Fruit fly (Drosophila melanogaster) whole organism, embryonic: ENCODE measurements around the gene Trim9.

ENCODE experiments used
- Ada2b ChIP-seq: fragments of 200-800 bp; sonication (Bioruptor generic); IDR thresholded peaks from 2 replicates; pipeline ENCODE4 v1.3.6; 2022; ENCODE audit warnings: missing biosample characterization, missing genetic modification characterization
- Antp ChIP-seq: fragments of 200-800 bp; sonication (Bioruptor generic); optimal IDR thresholded peaks from 3 replicates; lab custom pipeline; 2016; ENCODE audit warnings: missing biosample characterization, missing genetic modification characterization
- CG10543 ChIP-seq: fragments of 200-800 bp; sonication (Bioruptor generic); optimal IDR thresholded peaks from 3 replicates; lab custom pipeline; 2017; ENCODE audit warnings: missing biosample characterization, mild to moderate bottlenecking, missing genetic modification characterization, moderate library complexity
- CG11093 ChIP-seq: fragments of 200-800 bp; sonication (Bioruptor generic); IDR thresholded peaks from 3 replicates; pipeline ENCODE4 v1.3.6; 2022; ENCODE audit warnings: missing biosample characterization, missing genetic modification characterization
- CG11504 ChIP-seq: fragments of 200-800 bp; sonication (Bioruptor generic); optimal IDR thresholded peaks from 3 replicates; lab custom pipeline; 2019; ENCODE audit warnings: missing biosample characterization, mild to moderate bottlenecking, missing genetic modification characterization, moderate library complexity
- CG12071 ChIP-seq: fragments of 200-800 bp; sonication (Bioruptor generic); optimal IDR thresholded peaks from 3 replicates; lab custom pipeline; 2018; ENCODE audit warnings: missing biosample characterization, mild to moderate bottlenecking, missing genetic modification characterization
- CG12391 ChIP-seq: fragments of 200-800 bp; sonication (Bioruptor generic); optimal IDR thresholded peaks from 3 replicates; lab custom pipeline; 2018; ENCODE audit warnings: missing biosample characterization, mild to moderate bottlenecking, missing genetic modification characterization, moderate library complexity
- CG13287 ChIP-seq: fragments of 200-800 bp; sonication (Bioruptor generic); IDR thresholded peaks from 2 replicates; pipeline ENCODE4 v1.3.6; 2022; ENCODE audit warnings: missing biosample characterization, missing genetic modification characterization; ENCODE audit not compliant: partially characterized antibody
- CG15601 ChIP-seq: fragments of 200-800 bp; sonication (Bioruptor generic); optimal IDR thresholded peaks from 3 replicates; lab custom pipeline; 2019; ENCODE audit warnings: missing biosample characterization, mild to moderate bottlenecking, missing genetic modification characterization, moderate library complexity
- CG16813 ChIP-seq: fragments of 200-800 bp; sonication (Bioruptor generic); IDR thresholded peaks from 3 replicates; pipeline ENCODE4 v1.3.6; 2022; ENCODE audit warnings: missing biosample characterization, missing genetic modification characterization; ENCODE audit not compliant: partially characterized antibody
- CG17361 ChIP-seq: fragments of 200-800 bp; sonication (Bioruptor generic); IDR thresholded peaks from 3 replicates; pipeline ENCODE4 v1.3.6; 2022; ENCODE audit warnings: missing biosample characterization, missing genetic modification characterization
- CG17612 ChIP-seq: fragments of 200-800 bp; sonication (Bioruptor generic); IDR thresholded peaks from 2 replicates; pipeline ENCODE4 v1.3.6; 2022; ENCODE audit warnings: missing biosample characterization, missing genetic modification characterization
- CG2116 ChIP-seq: fragments of 200-800 bp; sonication (Bioruptor generic); optimal IDR thresholded peaks from 3 replicates; lab custom pipeline; 2018; ENCODE audit warnings: missing biosample characterization, mild to moderate bottlenecking, missing genetic modification characterization
- CG2889 ChIP-seq: fragments of 200-800 bp; sonication (Bioruptor generic); IDR thresholded peaks from 3 replicates; pipeline ENCODE4 v1.3.6; 2022; ENCODE audit warnings: missing biosample characterization, missing genetic modification characterization
- CG34224 ChIP-seq: fragments of 200-800 bp; sonication (Bioruptor generic); IDR thresholded peaks from 3 replicates; pipeline ENCODE4 v1.3.6; 2022; ENCODE audit warnings: missing biosample characterization, missing genetic modification characterization; ENCODE audit not compliant: partially characterized antibody
- CG6175 ChIP-seq: fragments of 200-800 bp; sonication (Bioruptor generic); IDR thresholded peaks from 3 replicates; pipeline ENCODE4 v1.3.6; 2022; ENCODE audit warnings: missing biosample characterization, missing genetic modification characterization
- CG6765 ChIP-seq: fragments of 200-800 bp; sonication (Bioruptor generic); optimal IDR thresholded peaks from 3 replicates; lab custom pipeline; 2017; ENCODE audit warnings: missing biosample characterization, mild to moderate bottlenecking, missing genetic modification characterization
- CG6791 ChIP-seq: fragments of 200-800 bp; sonication (Bioruptor generic); IDR thresholded peaks from 3 replicates; pipeline ENCODE4 v1.3.6; 2022; ENCODE audit warnings: missing biosample characterization, missing genetic modification characterization; ENCODE audit not compliant: partially characterized antibody
- CG8089 ChIP-seq: fragments of 200-800 bp; sonication (Bioruptor generic); optimal IDR thresholded peaks from 3 replicates; lab custom pipeline; 2016; ENCODE audit warnings: missing biosample characterization, missing genetic modification characterization
- CHES-1-like ChIP-seq: fragments of 200-800 bp; sonication (Bioruptor generic); optimal IDR thresholded peaks from 2 replicates; lab custom pipeline; 2016; ENCODE audit warnings: missing biosample characterization, missing genetic modification characterization
- Dip2 ChIP-seq: fragments of 200-800 bp; sonication (Bioruptor generic); IDR thresholded peaks from 2 replicates; pipeline ENCODE4 v1.3.6; 2022; ENCODE audit warnings: missing biosample characterization, missing genetic modification characterization
- Doc2 ChIP-seq: fragments of 200-800 bp; sonication (Bioruptor generic); IDR thresholded peaks from 2 replicates; pipeline ENCODE4 v1.3.6; 2022; ENCODE audit warnings: missing biosample characterization, missing genetic modification characterization
- Fer2 ChIP-seq: fragments of 200-800 bp; sonication (Bioruptor generic); optimal IDR thresholded peaks from 2 replicates; lab custom pipeline; 2018; ENCODE audit warnings: missing biosample characterization, mild to moderate bottlenecking, missing genetic modification characterization, moderate library complexity
- Lhr ChIP-seq: fragments of 200-800 bp; sonication (Bioruptor generic); optimal IDR thresholded peaks from 3 replicates; lab custom pipeline; 2017; ENCODE audit warnings: mild to moderate bottlenecking, missing biosample characterization, missing genetic modification reagents, missing genetic modification characterization
- Poxn ChIP-seq: fragments of 200-800 bp; sonication (Bioruptor generic); IDR thresholded peaks from 2 replicates; pipeline ENCODE4 v1.3.6; 2022; ENCODE audit warnings: missing biosample characterization, missing genetic modification characterization
- Ssrp ChIP-seq: fragments of 200-800 bp; sonication (Bioruptor generic); optimal IDR thresholded peaks from 2 replicates; lab custom pipeline; 2018; ENCODE audit warnings: missing biosample characterization, mild to moderate bottlenecking, missing genetic modification characterization, moderate library complexity
- ab ChIP-seq: fragments of 200-800 bp; sonication (Bioruptor generic); optimal IDR thresholded peaks from 2 replicates; lab custom pipeline; 2016; ENCODE audit warnings: missing biosample characterization, missing genetic modification characterization
- aop ChIP-seq: fragments of 200-800 bp; sonication (Bioruptor generic); IDR thresholded peaks from 2 replicates; pipeline ENCODE4 v1.3.6; 2022; ENCODE audit warnings: missing biosample characterization, missing genetic modification characterization
- bowl ChIP-seq: fragments of 200-800 bp; sonication (Bioruptor generic); IDR thresholded peaks from 2 replicates; pipeline ENCODE4 v1.3.6; 2022; ENCODE audit warnings: missing biosample characterization, missing genetic modification characterization
- cato ChIP-seq: fragments of 200-800 bp; sonication (Bioruptor generic); optimal IDR thresholded peaks from 2 replicates; lab custom pipeline; 2016; ENCODE audit warnings: missing biosample characterization, missing genetic modification characterization, borderline replicate concordance
- caup ChIP-seq: fragments of 200-800 bp; sonication (Bioruptor generic); optimal IDR thresholded peaks from 3 replicates; lab custom pipeline; 2017; ENCODE audit warnings: missing biosample characterization, mild to moderate bottlenecking, missing genetic modification characterization, moderate library complexity; ENCODE audit not compliant: severe bottlenecking
- corto ChIP-seq: fragments of 200-800 bp; sonication (Bioruptor generic); optimal IDR thresholded peaks from 2 replicates; lab custom pipeline; 2016; ENCODE audit warnings: missing biosample characterization, mild to moderate bottlenecking, missing genetic modification characterization, moderate library complexity
- crol ChIP-seq: fragments of 200-800 bp; sonication (Bioruptor generic); IDR thresholded peaks from 2 replicates; pipeline ENCODE4 v1.3.6; 2022; ENCODE audit warnings: missing biosample characterization, missing genetic modification characterization
- dysf ChIP-seq: fragments of 200-800 bp; sonication (Bioruptor generic); IDR thresholded peaks from 3 replicates; pipeline ENCODE4 v1.3.6; 2022; ENCODE audit warnings: missing biosample characterization, missing genetic modification characterization
- eve ChIP-seq, 2 experiments: fragments of >200 bp; optimal IDR thresholded peaks; 2 replicates each; lab custom pipeline; 2017; ENCODE audit warnings: missing biosample characterization in 2 of 2, missing genetic modification characterization in 2 of 2
- fd96Cb ChIP-seq: fragments of 200-800 bp; sonication (Bioruptor generic); optimal IDR thresholded peaks from 2 replicates; lab custom pipeline; 2018; ENCODE audit warnings: missing biosample characterization, mild to moderate bottlenecking, missing genetic modification characterization, moderate library complexity
- fu2 ChIP-seq: fragments of 200-800 bp; sonication (Bioruptor generic); optimal IDR thresholded peaks from 2 replicates; lab custom pipeline; 2016; ENCODE audit warnings: missing biosample characterization, missing genetic modification characterization
- hb ChIP-seq: fragments of 200-800 bp; sonication (Bioruptor generic); IDR thresholded peaks from 3 replicates; pipeline ENCODE4 v1.3.6; 2022; ENCODE audit warnings: missing biosample characterization, missing genetic modification characterization; ENCODE audit not compliant: partially characterized antibody
- lmd ChIP-seq: fragments of 200-800 bp; sonication (Bioruptor generic); IDR thresholded peaks from 2 replicates; pipeline ENCODE4 v1.3.6; 2022; ENCODE audit warnings: missing biosample characterization, missing genetic modification characterization
- pros ChIP-seq: fragments of 200-800 bp; sonication (Bioruptor generic); optimal IDR thresholded peaks from 3 replicates; lab custom pipeline; 2019; ENCODE audit warnings: missing biosample characterization, mild to moderate bottlenecking, missing genetic modification characterization, moderate library complexity
- ro ChIP-seq: fragments of 200-800 bp; sonication (Bioruptor generic); IDR thresholded peaks from 2 replicates; pipeline ENCODE4 v1.3.6; 2022; ENCODE audit warnings: missing biosample characterization, missing genetic modification characterization
- tna ChIP-seq: fragments of 200-800 bp; sonication (Bioruptor generic); IDR thresholded peaks from 2 replicates; pipeline ENCODE4 v1.3.6; 2022; ENCODE audit warnings: missing biosample characterization, missing genetic modification characterization; ENCODE audit not compliant: partially characterized antibody
- tx ChIP-seq: fragments of 200-800 bp; sonication (Bioruptor generic); optimal IDR thresholded peaks from 2 replicates; lab custom pipeline; 2016; ENCODE audit warnings: missing biosample characterization, missing genetic modification characterization
- wor ChIP-seq: fragments of 200-800 bp; sonication (Bioruptor generic); IDR thresholded peaks from 2 replicates; pipeline ENCODE4 v1.3.6; 2022; ENCODE audit warnings: missing biosample characterization, missing genetic modification characterization
- zfh2 ChIP-seq: fragments of 200-800 bp; sonication (Bioruptor generic); optimal IDR thresholded peaks from 2 replicates; lab custom pipeline; 2016; ENCODE audit warnings: missing biosample characterization, missing genetic modification characterization

The Trim9 gene

DNA sequence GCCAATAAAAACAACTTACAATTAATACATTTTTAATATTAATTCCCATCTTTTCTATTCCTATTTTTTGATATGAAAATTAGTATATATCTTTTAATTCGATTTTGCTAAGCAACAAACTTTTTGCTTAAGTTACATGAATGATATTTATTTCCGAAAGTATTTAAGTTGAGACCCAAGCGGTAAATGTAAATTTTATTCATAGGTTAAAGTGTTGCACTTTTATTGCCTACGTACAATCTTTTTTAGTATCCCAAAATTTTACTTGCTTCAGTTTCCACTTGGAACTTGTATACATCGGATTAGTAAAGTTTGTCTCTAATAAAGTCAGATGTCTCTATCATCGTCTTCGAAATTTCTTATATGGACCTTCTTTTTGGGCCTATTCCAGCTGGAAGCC is 13.2 kb upstream of the Trim9 start, which contains the start of gene CG18301:
CG18301 (plus strand) TSS at position 301 of the 400 bp plus-strand sequence.
- no peak for TF ChIP-seq CG11504

DNA sequence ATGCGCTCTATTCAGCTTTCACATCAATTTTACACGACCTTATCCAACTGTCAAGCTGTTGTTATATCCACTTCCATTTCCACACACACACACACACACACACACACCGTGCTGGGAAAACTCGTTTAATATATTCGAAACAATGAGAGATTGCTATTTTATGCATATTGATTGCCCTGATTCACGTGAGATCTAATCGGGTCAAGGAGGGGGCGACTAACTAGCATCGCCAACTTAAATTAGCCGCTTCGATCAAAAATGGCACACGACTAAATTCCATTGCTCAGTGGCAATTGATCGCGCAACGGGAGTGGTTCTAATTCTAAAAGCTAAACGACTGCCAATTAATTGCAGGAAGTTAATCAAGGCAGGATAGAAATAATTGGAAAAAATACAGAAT is 10.7 kb upstream of the Trim9 start, which contains the start of gene CG18302:
CG18302 (plus strand) TSS at position 301 of the 400 bp plus-strand sequence.
- no peak for TF ChIP-seq CG12391
- TF ChIP-seq hb (GFP tag; lab: Robert Waterston, UW) = no peak
- no peak for TF ChIP-seq fu2
- no peak for TF ChIP-seq fd96Cb (tag; lab: Kevin White, UChicago)
- TF ChIP-seq CG6175 (GFP tag; lab: Robert Waterston, UW) = no peak
- no peak for TF ChIP-seq CG17361 (GFP tag; lab: Robert Waterston, UW)
- TF ChIP-seq Doc2 (GFP tag; lab: Robert Waterston, UW) = no peak
- TF ChIP-seq CG34224 (GFP tag; lab: Robert Waterston, UW) = no peak
- TF ChIP-seq corto (GFP tag; lab: Kevin White, UChicago) = no peak
- TF ChIP-seq Fer2 (tag; lab: Kevin White, UChicago) = no peak
- TF ChIP-seq Ada2b (GFP tag; lab: Robert Waterston, UW) = no peak
- TF ChIP-seq cato (GFP tag; lab: Kevin White, UChicago) = no peak
- TF ChIP-seq caup (GFP tag; lab: Kevin White, UChicago) = no peak
- no peak for TF ChIP-seq ro (GFP tag; lab: Robert Waterston, UW)
- TF ChIP-seq CG11093 (GFP tag; lab: Robert Waterston, UW) = no peak
- TF ChIP-seq zfh2 = no peak
- no peak for TF ChIP-seq CG12071
- TF ChIP-seq CHES-1-like (GFP tag; lab: Kevin White, UChicago) = no peak
- no peak for TF ChIP-seq CG2116 (GFP tag; lab: Kevin White, UChicago)
- no peak for TF ChIP-seq wor

DNA sequence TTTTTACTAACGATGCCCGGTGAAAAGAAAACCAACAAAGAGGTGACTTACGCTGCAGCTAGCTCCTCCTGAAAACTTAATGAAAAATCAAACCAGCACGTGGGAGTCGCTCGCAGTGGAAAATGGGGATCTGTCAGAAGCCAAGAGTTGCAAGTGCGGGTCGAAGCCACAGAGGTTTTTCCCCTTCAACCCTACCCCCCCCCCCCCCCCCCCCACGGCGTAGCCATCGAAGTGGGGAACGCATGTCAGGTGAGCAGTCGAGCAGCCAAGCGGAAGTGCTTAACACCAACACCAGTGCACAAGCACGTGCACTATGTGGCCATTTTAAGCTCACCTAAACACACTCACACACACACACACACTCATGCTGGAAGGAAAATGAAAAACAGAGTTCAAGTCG is 5.3 kb upstream of the Trim9 start:
- TF ChIP-seq Poxn (GFP tag; lab: Robert Waterston, UW) = no peak
- TF ChIP-seq crol (GFP tag; lab: Robert Waterston, UW) = peak; percentile 65

dm6 chr2L:10543048-10543752 is 1.5 kb upstream of the Trim9 start:
- TF ChIP-seq tna (no peak), CG6765 (GFP tag; lab: Kevin White, UChicago) (no peak), Lhr (GFP tag; lab: Kevin White, UChicago) (peak; percentile 11), tx (GFP tag; lab: Kevin White, UChicago) (no peak), CG8089 (GFP tag; lab: Kevin White, UChicago) (no peak), Dip2 (no peak), CG13287 (no peak), hb (GFP tag; lab: Robert Waterston, UW) (no peak), bowl (GFP tag; lab: Robert Waterston, UW) (no peak), eve (GFP tag; optimal IDR thresholded peaks at IDR 0.05; lab: Kevin White, UChicago) (peak in 1 of 2 experiments; percentile 56), pros (GFP tag; lab: Kevin White, UChicago) (no peak), Ssrp (peak; percentile 70), CG2889 (GFP tag; lab: Robert Waterston, UW) (no peak), CG17612 (no peak), dysf (GFP tag; lab: Robert Waterston, UW) (peak; percentile 14; the same call in 1 of the 3 replicates), CG11093 (GFP tag; lab: Robert Waterston, UW) (no peak), aop (GFP tag; lab: Robert Waterston, UW) (no peak), CG16813 (no peak), ab (GFP tag; lab: Kevin White, UChicago) (no peak), Antp (GFP tag; lab: Kevin White, UChicago) (no peak), CG15601 (peak; percentile 65), CG6791 (GFP tag; lab: Robert Waterston, UW) (no peak), CG6175 (GFP tag; lab: Robert Waterston, UW) (no peak), CG10543 (GFP tag; lab: Kevin White, UChicago) (no peak), lmd (GFP tag; lab: Robert Waterston, UW) (peak; percentile 40; the same call in 1 of the 2 replicates)
